Worm (Caenorhabditis elegans) whole organism, L3 larva: ENCODE data around the gene chpf-2.

Experiments
- egl-27 ChIP-seq: sonication (generic microtip); optimal IDR thresholded peaks from 4 replicates; lab custom pipeline; 2017; ENCODE audit warnings: missing biosample characterization, missing genetic modification reagents, missing genetic modification characterization
- elt-3 ChIP-seq, 3 experiments: fragments of 150-350 bp in 1 of 3; sonication (generic microtip) in 2 of 3; optimal IDR thresholded peaks; 2 replicates in 2 of 3; 4 replicates in 1 of 3; lab custom pipeline; 2014 to 2017; ENCODE audit warnings: missing biosample characterization in 3 of 3, missing genetic modification characterization in 3 of 3
- nfya-1 ChIP-seq: sonication (generic microtip); optimal IDR thresholded peaks from 2 replicates; lab custom pipeline; 2017; ENCODE audit warnings: missing genetic modification characterization, mild to moderate bottlenecking, missing compliant biosample characterization, antibody characterized with exemption, moderate library complexity; ENCODE audit not compliant: insufficient read depth
- pha-4 ChIP-seq: fragments of 150-350 bp; optimal IDR thresholded peaks from 2 replicates; lab custom pipeline; 2014; ENCODE audit warnings: missing biosample characterization, missing genetic modification reagents, missing genetic modification characterization
- pqm-1 ChIP-seq: fragments of 150-350 bp; optimal IDR thresholded peaks from 2 replicates; lab custom pipeline; 2017; ENCODE audit warnings: missing biosample characterization, missing genetic modification characterization, inconsistent platforms
- skn-1 ChIP-seq: fragments of 150-350 bp; optimal IDR thresholded peaks from 2 replicates; lab custom pipeline; 2014; ENCODE audit warnings: missing biosample characterization, missing genetic modification characterization
- snpc-4 ChIP-seq: fragments of 150-350 bp; optimal IDR thresholded peaks from 2 replicates; lab custom pipeline; 2014; ENCODE audit warnings: missing biosample characterization, missing genetic modification characterization
- tbx-2 ChIP-seq: sonication (generic microtip); optimal IDR thresholded peaks from 2 replicates; lab custom pipeline; 2016; ENCODE audit warnings: mild to moderate bottlenecking, missing genetic modification characterization, missing compliant biosample characterization
- unc-62 ChIP-seq: fragments of 150-350 bp; sonication (generic microtip); optimal IDR thresholded peaks from 4 replicates; lab custom pipeline; 2014; ENCODE audit warnings: missing biosample characterization, missing genetic modification reagents, missing genetic modification characterization
- zag-1 ChIP-seq: fragments of 150-350 bp; optimal IDR thresholded peaks from 2 replicates; lab custom pipeline; 2014; ENCODE audit warnings: missing biosample characterization, missing genetic modification characterization

DNA sequence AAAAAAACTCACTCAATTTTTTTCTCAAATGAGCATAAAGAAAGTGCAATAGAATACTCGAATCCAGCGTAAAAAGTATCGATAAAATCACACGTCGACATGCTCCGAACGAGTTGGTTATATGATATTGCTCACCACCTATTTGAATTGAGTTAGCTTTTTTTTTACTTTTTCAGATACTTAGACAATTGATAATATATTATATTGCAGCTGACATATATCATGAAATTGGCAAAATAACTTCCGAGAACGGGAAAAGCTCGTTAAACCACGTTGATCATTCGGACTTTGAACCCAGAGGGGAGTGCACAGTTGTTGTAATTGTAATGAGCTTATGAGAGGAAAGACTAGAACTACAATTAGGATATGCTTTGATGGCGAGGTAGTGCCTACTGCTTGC lies 28.7 kb downstream of the chpf-2 start, which contains the start of gene srw-136:
- TF ChIP-seq snpc-4 (tag; lab: Kevin White, UChicago) (no peak), skn-1 (no peak), pha-4 (tag; lab: Kevin White, UChicago) (no peak), elt-3 (tag; optimal IDR thresholded peaks at IDR 0.05; lab: Kevin White, UChicago) (no peak), tbx-2 (tag; lab: Kevin White, UChicago) (no peak), pqm-1 (tag; lab: Kevin White, UChicago) (no peak), nfya-1 (no peak), egl-27 (tag; lab: Kevin White, UChicago) (no peak), zag-1 (tag; lab: Kevin White, UChicago) (no peak), unc-62 (GFP tag; lab: Kevin White, UChicago) (no peak)
